Worm (Caenorhabditis elegans): Measurements from ENCODE around the gene ptd-2.

Gene ptd-2

DNA sequence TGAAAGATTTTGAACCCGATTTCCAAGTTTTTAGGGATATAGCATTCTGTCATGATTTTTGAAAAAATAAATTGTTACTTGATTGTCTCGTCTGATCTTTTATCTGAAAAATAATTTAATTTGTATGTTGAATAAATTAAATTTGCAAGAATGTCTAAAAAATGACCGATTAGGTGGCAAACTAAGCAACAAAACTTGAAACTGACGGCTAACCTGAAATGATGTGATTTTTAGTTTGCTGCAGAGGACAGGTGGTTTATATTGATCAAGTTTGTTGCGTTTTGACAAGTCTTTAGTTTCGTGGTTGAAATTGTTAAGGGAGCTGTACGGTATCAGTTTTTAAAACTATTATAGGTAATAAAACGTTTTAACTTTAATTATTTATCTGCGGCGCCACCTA is 7.4 kb downstream of the ptd-2 start, which contains the start of gene F07C3.16:
Gene F07C3.16 (minus strand): TSS at position 101 of the 400 bp plus-strand sequence.
- TF ChIP-seq pha-4 (GFP tag; IDR thresholded peaks at IDR 0.05) (no peak), pha-4 (tag; optimal IDR thresholded peaks at IDR 0.05) (no peak), unc-62 (GFP tag; optimal IDR thresholded peaks at IDR 0.05 in 1 of 2) (peak in 1 of 2 experiments; percentile 78), unc-62 (tag; optimal IDR thresholded peaks at IDR 0.05) (no peak)

- TF ChIP-seq mxl-3 (GFP tag; optimal IDR thresholded peaks at IDR 0.05) (no peak), tra-1 (GFP tag; IDR thresholded peaks at IDR 0.05) (no peak), mxl-2 (GFP tag; conservative IDR thresholded peaks at IDR 0.05) (no peak), nhr-11 (tag; optimal IDR thresholded peaks at IDR 0.05) (peak; percentile 4)
Observed at ce11 chrV:9260411-9260810, 10.4 kb downstream of the ptd-2 start.

DNA sequence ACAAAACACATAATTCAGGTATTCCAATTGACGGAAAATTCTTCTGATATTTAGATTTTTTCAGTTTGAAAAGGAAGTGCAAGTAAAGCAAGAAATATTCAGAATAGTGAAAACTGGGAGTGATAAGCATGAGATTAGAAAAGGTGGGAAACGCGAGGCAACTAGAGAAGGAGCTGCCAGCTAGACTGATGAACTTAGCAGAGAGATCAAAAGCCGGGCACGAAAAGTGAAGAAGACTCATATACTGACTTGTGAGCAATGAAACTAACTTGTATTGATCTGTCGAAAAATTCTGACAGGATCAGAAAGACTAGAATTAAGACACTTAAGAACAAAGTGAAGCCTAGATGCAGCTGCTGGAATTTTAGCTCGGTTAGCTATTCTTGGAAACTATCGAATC is 11.5 kb downstream of the ptd-2 start, which contains the start of gene nhr-36:
Gene nhr-36 (minus strand): TSS at position 101 of the 400 bp plus-strand sequence.
- peak in 1 of 2 experiments; percentile 53 for TF ChIP-seq unc-62 (GFP tag; optimal IDR thresholded peaks at IDR 0.05 in 1 of 2)
- TF ChIP-seq unc-62 (tag; optimal IDR thresholded peaks at IDR 0.05), result no peak
- TF ChIP-seq nhr-237 (tag; optimal IDR thresholded peaks at IDR 0.05), result no peak

ce11 chrV:9262708-9263107 is 12.7 kb downstream of the ptd-2 start:
- TF ChIP-seq saeg-2 (GFP tag; IDR thresholded peaks at IDR 0.05) (no peak), rbr-2 (tag; optimal IDR thresholded peaks at IDR 0.05) (no peak), dmd-6 (GFP tag; IDR thresholded peaks at IDR 0.05) (peak; percentile 47), tag-97 (GFP tag; IDR thresholded peaks at IDR 0.05) (no peak), ztf-11 (tag; optimal IDR thresholded peaks at IDR 0.05) (no peak), daf-16 (GFP tag; optimal IDR thresholded peaks at IDR 0.05) (no peak), daf-16 (tag; optimal IDR thresholded peaks at IDR 0.05) (peak; percentile 52), dve-1 (tag; optimal IDR thresholded peaks at IDR 0.05; ENCODE audit: insufficient read depth) (peak; percentile 22), nhr-10 (tag; optimal IDR thresholded peaks at IDR 0.05) (no peak), nhr-77 (tag; optimal IDR thresholded peaks at IDR 0.05) (peak; percentile 7), mes-2 (tag; optimal IDR thresholded peaks at IDR 0.05; ENCODE audit: poor library complexity, severe bottlenecking) (no peak), nhr-28 (tag; optimal IDR thresholded peaks at IDR 0.05) (peak; percentile 43), daf-8 (GFP tag; IDR thresholded peaks at IDR 0.05) (no peak), nhr-25 (tag; optimal IDR thresholded peaks at IDR 0.05; ENCODE audit: borderline replicate concordance, insufficient read depth) (no peak), ceh-44 (GFP tag; IDR thresholded peaks at IDR 0.05) (no peak)

- no peak for TF ChIP-seq T26A8.4 (GFP tag; IDR thresholded peaks at IDR 0.05)
- no peak for TF ChIP-seq mxl-3 (GFP tag; optimal IDR thresholded peaks at IDR 0.05)
- no peak for TF ChIP-seq F49E8.2 (tag; optimal IDR thresholded peaks at IDR 0.05; ENCODE audit: borderline replicate concordance)
- no peak for TF ChIP-seq nhr-111 (GFP tag; optimal IDR thresholded peaks at IDR 0.05)
- no peak for TF ChIP-seq lim-7 (GFP tag; IDR thresholded peaks at IDR 0.05)
- TF ChIP-seq aha-1 (tag), result no peak
- no peak for TF ChIP-seq nhr-28 (tag; optimal IDR thresholded peaks at IDR 0.05)
- no peak for TF ChIP-seq nhr-77 (tag; optimal IDR thresholded peaks at IDR 0.05)
- TF ChIP-seq ama-1 (optimal IDR thresholded peaks at IDR 0.05), result no peak
- TF ChIP-seq hlh-11 (tag; optimal IDR thresholded peaks at IDR 0.05), result no peak
- no peak for TF ChIP-seq mdt-29 (GFP tag; IDR thresholded peaks at IDR 0.05)
- TF ChIP-seq spr-1 (tag; optimal IDR thresholded peaks at IDR 0.05), result no peak
- TF ChIP-seq madf-5 (GFP tag; IDR thresholded peaks at IDR 0.05), result no peak
- TF ChIP-seq ces-1 (GFP tag; optimal IDR thresholded peaks at IDR 0.05), result no peak
Observed at ce11 chrV:9266399-9266798, 16.4 kb downstream of the ptd-2 start, which contains the start of gene slc-17.7. slc-17.7 (minus strand) TSS chrV:9266499.

Data from whole organism, L4 larva.